Worm (Caenorhabditis elegans) whole organism, mixed stage, embryonic: Measurements from ENCODE around the gene col-173.

Experiments used
- M03D4.4 ChIP-seq: sonication (generic microtip); optimal IDR thresholded peaks from 2 replicates; lab custom pipeline; 2017; ENCODE audit warnings: mild to moderate bottlenecking, missing genetic modification characterization, missing compliant biosample characterization
- bed-3 ChIP-seq: fragments of 200-800 bp; sonication (Bioruptor generic); optimal IDR thresholded peaks from 3 replicates; lab custom pipeline; 2018; ENCODE audit warnings: mild to moderate bottlenecking, missing genetic modification characterization, moderate library complexity, missing compliant biosample characterization
- blmp-1 ChIP-seq: fragments of 150-350 bp; optimal IDR thresholded peaks from 2 replicates; lab custom pipeline; 2014; ENCODE audit warnings: missing biosample characterization, missing genetic modification characterization
- ceh-39 ChIP-seq: fragments of 150-350 bp; optimal IDR thresholded peaks from 2 replicates; lab custom pipeline; 2014; ENCODE audit warnings: missing biosample characterization, missing genetic modification characterization
- ceh-43 ChIP-seq: fragments of 200-800 bp; sonication (Bioruptor generic); optimal IDR thresholded peaks from 2 replicates; lab custom pipeline; 2018; ENCODE audit warnings: mild to moderate bottlenecking, missing genetic modification characterization, moderate library complexity, missing compliant biosample characterization
- ceh-83 ChIP-seq: fragments of 200-800 bp; sonication (Bioruptor generic); optimal IDR thresholded peaks from 2 replicates; lab custom pipeline; 2018; ENCODE audit warnings: mild to moderate bottlenecking, missing genetic modification characterization, missing compliant biosample characterization
- ces-1 ChIP-seq: fragments of 150-350 bp; optimal IDR thresholded peaks from 2 replicates; lab custom pipeline; 2014; ENCODE audit warnings: missing biosample characterization, missing genetic modification reagents, missing genetic modification characterization
- cnd-1 ChIP-seq: fragments of 200-800 bp; sonication (Bioruptor generic); optimal IDR thresholded peaks from 2 replicates; lab custom pipeline; 2018; ENCODE audit warnings: mild to moderate bottlenecking, missing genetic modification characterization, missing compliant biosample characterization
- elt-1 ChIP-seq: sonication (generic microtip); optimal IDR thresholded peaks from 2 replicates; lab custom pipeline; 2017; ENCODE audit warnings: missing genetic modification characterization, mild to moderate bottlenecking, missing compliant biosample characterization, antibody characterized with exemption, moderate library complexity, borderline replicate concordance; ENCODE audit not compliant: insufficient read depth
- elt-3 ChIP-seq: fragments of 150-350 bp; optimal IDR thresholded peaks from 2 replicates; lab custom pipeline; 2014; ENCODE audit warnings: missing biosample characterization, missing genetic modification characterization
- hlh-1 ChIP-seq: fragments of 150-350 bp; optimal IDR thresholded peaks from 2 replicates; lab custom pipeline; 2014; ENCODE audit warnings: missing biosample characterization, missing genetic modification reagents, missing genetic modification characterization
- lin-13 ChIP-seq: fragments of 150-350 bp; optimal IDR thresholded peaks from 2 replicates; lab custom pipeline; 2014; ENCODE audit warnings: missing biosample characterization, missing genetic modification characterization
- lin-32 ChIP-seq: fragments of 200-800 bp; sonication (Bioruptor generic); optimal IDR thresholded peaks from 2 replicates; lab custom pipeline; 2018; ENCODE audit warnings: mild to moderate bottlenecking, missing genetic modification characterization, missing compliant biosample characterization
- lsy-2 ChIP-seq: fragments of 150-350 bp; optimal IDR thresholded peaks from 2 replicates; lab custom pipeline; 2014; ENCODE audit warnings: missing biosample characterization, missing genetic modification characterization
- mab-5 ChIP-seq: fragments of 150-350 bp; optimal IDR thresholded peaks from 2 replicates; lab custom pipeline; 2014; ENCODE audit warnings: missing biosample characterization, missing genetic modification characterization
- mep-1 ChIP-seq: fragments of 150-350 bp; optimal IDR thresholded peaks from 2 replicates; lab custom pipeline; 2017; ENCODE audit warnings: missing biosample characterization, missing genetic modification reagents, missing genetic modification characterization, inconsistent platforms
- nhr-12 ChIP-seq: fragments of 150-350 bp; optimal IDR thresholded peaks from 2 replicates; lab custom pipeline; 2014; ENCODE audit warnings: missing biosample characterization, missing genetic modification characterization
- nhr-2 ChIP-seq: fragments of 150-350 bp; optimal IDR thresholded peaks from 2 replicates; lab custom pipeline; 2014; ENCODE audit warnings: missing biosample characterization, missing genetic modification characterization
- nhr-237 ChIP-seq: fragments of 150-350 bp; optimal IDR thresholded peaks from 2 replicates; lab custom pipeline; 2014; ENCODE audit warnings: missing biosample characterization, missing genetic modification characterization
- nhr-28 ChIP-seq: fragments of 150-350 bp; optimal IDR thresholded peaks from 2 replicates; lab custom pipeline; 2014; ENCODE audit warnings: missing biosample characterization, missing genetic modification characterization
- nhr-76 ChIP-seq: sonication (generic microtip); optimal IDR thresholded peaks from 2 replicates; lab custom pipeline; 2017; ENCODE audit warnings: missing biosample characterization, missing genetic modification characterization
- pha-4 ChIP-seq: fragments of 150-350 bp; optimal IDR thresholded peaks from 2 replicates; lab custom pipeline; 2018; ENCODE audit warnings: missing biosample characterization, missing genetic modification reagents, missing genetic modification characterization
- sptf-1 ChIP-seq: sonication (generic microtip); optimal IDR thresholded peaks from 2 replicates; lab custom pipeline; 2017; ENCODE audit warnings: mild to moderate bottlenecking, missing genetic modification characterization, moderate library complexity, missing compliant biosample characterization
- unc-120 ChIP-seq: sonication (generic microtip); optimal IDR thresholded peaks from 2 replicates; lab custom pipeline; 2017; ENCODE audit warnings: missing genetic modification characterization, missing compliant biosample characterization; ENCODE audit not compliant: poor library complexity, severe bottlenecking
- unc-39 ChIP-seq: fragments of 150-350 bp; optimal IDR thresholded peaks from 2 replicates; lab custom pipeline; 2014; ENCODE audit warnings: missing biosample characterization, missing genetic modification characterization
- unc-62 ChIP-seq: fragments of 150-350 bp; optimal IDR thresholded peaks from 2 replicates; lab custom pipeline; 2014; ENCODE audit warnings: missing biosample characterization, missing genetic modification reagents, missing genetic modification characterization
- zip-8 ChIP-seq: fragments of 150-350 bp; optimal IDR thresholded peaks from 2 replicates; lab custom pipeline; 2014; ENCODE audit warnings: missing biosample characterization, missing genetic modification characterization
- ztf-11 ChIP-seq: fragments of 150-350 bp; optimal IDR thresholded peaks from 2 replicates; lab custom pipeline; 2014; ENCODE audit warnings: missing biosample characterization, missing genetic modification characterization

col-173 gene

ce11 chrX:6850412-6850811, 26.9 kb downstream of the col-173 start:
- TF ChIP-seq pha-4 (tag; lab: Kevin White, UChicago) (no peak), ces-1 (GFP tag; lab: Kevin White, UChicago) (peak; percentile 38)

- TF ChIP-seq elt-3 (tag; lab: Kevin White, UChicago), result no peak
- no peak for TF ChIP-seq lsy-2 (tag; lab: Kevin White, UChicago)
- no peak for TF ChIP-seq unc-120 (tag; lab: Kevin White, UChicago)
- no peak for TF ChIP-seq lin-13 (tag; lab: Kevin White, UChicago)
Measured at ce11 chrX:6848596-6848995, 28.7 kb downstream of the col-173 start.

DNA sequence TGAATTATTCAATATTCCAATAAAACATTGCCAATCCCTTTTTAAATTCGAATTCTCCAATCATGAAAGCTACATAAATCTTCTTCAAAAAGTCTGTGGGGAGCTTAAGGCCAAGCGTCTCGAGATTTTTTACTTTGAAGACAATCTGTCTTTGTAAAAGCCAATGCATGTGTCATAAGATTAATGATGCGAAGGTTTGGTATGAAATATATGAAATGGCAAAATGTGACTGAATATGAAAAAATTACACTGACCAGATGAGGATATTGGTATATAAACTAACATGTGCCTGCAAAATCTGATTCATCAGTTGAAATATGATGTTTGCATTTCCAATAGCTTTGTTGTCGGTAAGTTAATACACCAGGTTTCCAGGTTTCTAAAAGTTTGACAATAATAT, 31.4 kb downstream of the col-173 start, which contains the start of gene C53B7.2:
Gene C53B7.2, plus strand, starts transcription at position 301 of the 400 bp plus-strand sequence.
- no peak for TF ChIP-seq elt-1 (tag; lab: Kevin White, UChicago)
- TF ChIP-seq unc-39 (tag; lab: Kevin White, UChicago), result no peak
- TF ChIP-seq pha-4 (tag; lab: Kevin White, UChicago), result no peak
- TF ChIP-seq, all 35 proteins: peak for 0

DNA sequence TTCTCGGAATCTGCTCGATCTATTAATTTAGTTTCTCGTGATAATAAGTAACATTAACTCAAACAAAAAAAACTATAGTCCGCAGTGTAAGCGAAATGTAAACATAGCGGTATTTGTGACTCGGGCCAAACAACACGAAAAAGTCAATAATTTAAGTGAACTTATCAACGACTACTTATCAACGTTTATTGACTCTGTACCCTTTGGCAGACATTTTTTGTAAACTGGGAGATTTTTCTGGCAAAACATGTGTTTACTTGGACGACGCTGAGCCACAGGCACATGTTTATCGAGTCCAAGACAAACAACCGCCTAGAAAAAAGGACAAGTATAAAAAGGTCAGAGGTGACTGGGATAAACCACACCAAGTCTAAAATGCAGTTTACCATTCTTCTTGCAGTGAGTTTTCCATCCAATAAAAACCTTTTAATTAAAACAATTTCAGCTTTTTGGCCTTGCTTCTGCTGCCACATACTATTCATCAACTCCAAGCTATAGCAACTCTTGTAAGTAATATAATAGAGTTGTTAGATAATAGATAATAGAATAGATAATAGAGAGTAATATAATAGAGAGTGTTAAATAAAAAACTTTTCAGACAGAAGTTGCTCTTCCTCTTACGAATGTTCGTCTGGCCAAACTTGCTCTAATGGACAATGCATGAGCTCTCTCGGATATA, 32.8 kb downstream of the col-173 start, which contains the start of gene C53B7.3:
Gene C53B7.3, plus strand, starts transcription at position 362 of the 679 bp plus-strand sequence.
- peak; percentile 4 for TF ChIP-seq pha-4 (tag; lab: Kevin White, UChicago)
- no peak for TF ChIP-seq nhr-237

DNA sequence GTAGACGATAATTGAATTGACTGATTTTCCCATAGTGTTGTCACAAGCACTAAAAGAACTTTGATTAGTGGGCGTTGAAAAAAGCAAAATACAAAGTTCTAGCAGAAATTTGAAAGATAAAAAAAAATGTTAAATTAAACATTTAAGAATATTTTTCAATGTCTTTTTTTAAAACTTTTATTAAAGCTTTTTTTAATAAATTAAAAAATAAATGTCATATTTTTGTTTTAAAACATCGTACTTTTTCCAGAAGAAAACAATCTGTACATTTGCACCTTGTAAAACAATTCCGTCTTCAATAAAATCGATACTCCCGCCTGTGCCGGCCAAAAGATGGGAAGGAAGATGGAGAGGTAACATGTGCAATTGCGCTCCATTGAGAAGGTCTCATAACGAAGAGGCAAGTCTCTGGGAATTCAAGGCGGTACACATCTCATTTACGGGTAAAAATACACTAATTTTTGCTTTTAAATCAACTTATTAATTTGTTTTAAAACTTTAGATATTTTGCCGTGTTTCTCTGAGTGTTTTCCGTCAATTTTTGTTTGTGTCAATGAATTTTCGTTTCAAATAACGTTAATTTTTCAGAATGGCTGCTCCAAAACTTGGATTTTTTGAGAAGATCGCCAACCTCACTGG, 36.5 kb downstream of the col-173 start, which contains the start of the genes glr-6 and asg-2:
Gene glr-6, minus strand, starts transcription at position 51 of the 639 bp plus-strand sequence.
Gene asg-2, plus strand, starts transcription at position 589 of the 639 bp plus-strand sequence.
- TF ChIP-seq elt-1 (tag; lab: Kevin White, UChicago) (no peak), hlh-1 (tag; lab: Kevin White, UChicago) (peak; percentile 24), ces-1 (GFP tag; lab: Kevin White, UChicago) (peak; percentile 59), mab-5 (no peak), ceh-39 (tag; lab: Kevin White, UChicago) (peak; percentile 62), lin-13 (tag; lab: Kevin White, UChicago) (peak; percentile 18), nhr-2 (tag; lab: Kevin White, UChicago) (peak; percentile 25), pha-4 (tag; lab: Kevin White, UChicago) (peak; percentile 32), lin-32 (GFP tag; lab: Kevin White, UChicago) (no peak), unc-62 (GFP tag; lab: Kevin White, UChicago) (peak; percentile 21), bed-3 (no peak), sptf-1 (tag; lab: Kevin White, UChicago) (peak; percentile 10), mep-1 (tag; lab: Kevin White, UChicago) (peak; percentile 96), nhr-237 (peak; percentile 70), ztf-11 (tag; lab: Kevin White, UChicago) (peak; percentile 42), lsy-2 (tag; lab: Kevin White, UChicago) (peak; percentile 60)

DNA sequence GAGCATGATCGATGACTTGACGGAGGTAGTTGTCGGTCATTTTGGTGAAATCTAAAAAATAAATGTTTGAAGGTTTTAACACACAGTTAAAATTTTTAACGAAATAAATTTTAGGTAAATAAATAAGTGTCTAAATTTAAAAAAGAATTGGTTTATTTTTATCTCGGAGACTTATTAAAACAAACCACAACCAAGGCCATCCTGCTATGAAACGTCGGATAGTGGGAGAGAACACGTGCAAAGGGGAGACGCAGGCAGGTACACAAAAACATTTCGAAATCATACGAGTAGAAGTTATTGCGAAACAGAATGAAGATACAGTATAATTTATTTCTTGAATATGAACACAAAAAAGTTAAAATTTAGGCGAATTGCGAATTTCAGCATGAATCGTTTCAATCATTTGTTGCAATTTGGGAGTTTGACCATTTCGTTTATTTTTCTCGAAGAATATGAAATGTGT, 41.2 kb downstream of the col-173 start, which contains the start of gene F41B4.3:
Gene F41B4.3, minus strand, starts transcription at position 51 of the 463 bp plus-strand sequence.
- TF ChIP-seq nhr-28 (tag; lab: Kevin White, UChicago) (no peak), blmp-1 (tag; lab: Kevin White, UChicago) (no peak), ceh-83 (GFP tag; lab: Kevin White, UChicago) (no peak), nhr-76 (tag; lab: Kevin White, UChicago) (no peak), lsy-2 (tag; lab: Kevin White, UChicago) (no peak), unc-39 (tag; lab: Kevin White, UChicago) (no peak), ces-1 (GFP tag; lab: Kevin White, UChicago) (no peak), lin-13 (tag; lab: Kevin White, UChicago) (no peak), nhr-12 (tag; lab: Kevin White, UChicago) (no peak), ceh-43 (GFP tag; lab: Kevin White, UChicago) (no peak), mep-1 (tag; lab: Kevin White, UChicago) (no peak), unc-62 (GFP tag; lab: Kevin White, UChicago) (no peak), ztf-11 (tag; lab: Kevin White, UChicago) (no peak), lin-32 (GFP tag; lab: Kevin White, UChicago) (no peak), pha-4 (tag; lab: Kevin White, UChicago) (no peak), hlh-1 (tag; lab: Kevin White, UChicago) (no peak), M03D4.4 (tag; lab: Kevin White, UChicago) (no peak), cnd-1 (no peak), bed-3 (no peak), zip-8 (tag; lab: Kevin White, UChicago) (no peak)
